Worm (Caenorhabditis elegans): Measurements from ENCODE around the gene F49F1.18.

DNA sequence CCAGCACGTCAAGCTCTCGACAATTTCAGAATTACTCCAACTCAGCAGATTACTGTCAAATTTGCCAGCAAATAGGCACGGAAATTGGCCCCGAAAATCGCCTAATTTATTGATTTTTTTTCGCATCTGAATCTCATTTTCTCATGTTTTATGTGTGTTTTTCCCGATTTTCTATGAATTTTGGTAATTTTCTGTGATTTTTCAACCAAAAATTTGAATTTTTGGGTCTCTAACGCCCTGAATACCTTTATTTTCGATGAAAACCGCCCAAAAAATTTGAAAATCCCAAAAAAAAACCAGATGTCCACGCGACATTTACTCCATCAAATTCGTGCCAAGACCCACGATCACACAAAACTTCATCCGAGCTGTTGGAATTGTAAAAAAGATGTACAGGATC lies 35.9 kb upstream of the F49F1.18 start, which contains the start of gene dnj-15:
- TF ChIP-seq klf-2 (GFP tag; conservative IDR thresholded peaks at IDR 0.05) (no peak), ztf-23 (GFP tag; IDR thresholded peaks at IDR 0.05) (no peak), med-1 (GFP tag; optimal IDR thresholded peaks at IDR 0.05; ENCODE audit: insufficient read depth) (no peak)

Data from whole organism, midembryonic.